Worm (Caenorhabditis elegans): ENCODE results near the gene mut-14.

ce11 chrV:5666036-5666729 is 5.7 kb upstream of the mut-14 start, which contains the start of gene C14C11.7:
- TF ChIP-seq blmp-1 (tag; optimal IDR thresholded peaks at IDR 0.05; ENCODE audit: insufficient read depth) (no peak), nhr-10 (tag; optimal IDR thresholded peaks at IDR 0.05) (no peak), aly-2 (tag; optimal IDR thresholded peaks at IDR 0.05) (no peak), ama-1 (optimal IDR thresholded peaks at IDR 0.05) (no peak), nhr-25 (tag; optimal IDR thresholded peaks at IDR 0.05) (no peak), nhr-237 (tag; optimal IDR thresholded peaks at IDR 0.05) (no peak), unc-62 (GFP tag; optimal IDR thresholded peaks at IDR 0.05) (no peak), lsy-2 (tag; optimal IDR thresholded peaks at IDR 0.05) (no peak), mdl-1 (tag; optimal IDR thresholded peaks at IDR 0.05) (no peak), ztf-11 (tag; optimal IDR thresholded peaks at IDR 0.05) (no peak), zag-1 (tag; optimal IDR thresholded peaks at IDR 0.05) (no peak)
